Worm (Caenorhabditis elegans) whole organism, young adult: ENCODE measurements around the gene cogc-2.
A peak's percentile ranks its signal among the peaks of the same experiment; 100 is the strongest.

Experiments
- B0336.3 ChIP-seq: fragments of 200-800 bp; sonication (Bioruptor generic); IDR thresholded peaks from 2 replicates; pipeline ENCODE4 v1.3.6; 2022; ENCODE audit warnings: missing genetic modification characterization, missing compliant biosample characterization
- C06A6.2 ChIP-seq: fragments of 200-800 bp; sonication (Bioruptor generic); conservative IDR thresholded peaks from 2 replicates; pipeline ENCODE4 v1.3.6; 2022; ENCODE audit warnings: missing genetic modification characterization, missing compliant biosample characterization
- F33H1.4 ChIP-seq: fragments of 200-800 bp; sonication (Bioruptor generic); IDR thresholded peaks from 2 replicates; pipeline ENCODE4 v1.3.6; 2022; ENCODE audit warnings: missing genetic modification reagents, missing genetic modification characterization, missing compliant biosample characterization
- F37B4.10 ChIP-seq: fragments of 200-800 bp; sonication (Bioruptor generic); IDR thresholded peaks from 2 replicates; pipeline ENCODE4 v1.3.6; 2022; ENCODE audit warnings: missing genetic modification characterization, missing compliant biosample characterization
- F57A8.1 ChIP-seq: fragments of 200-800 bp; sonication (Bioruptor generic); optimal IDR thresholded peaks from 2 replicates; lab custom pipeline; 2018; ENCODE audit warnings: mild to moderate bottlenecking, missing genetic modification characterization, moderate library complexity, missing compliant biosample characterization
- K11D2.4 ChIP-seq: fragments of 200-800 bp; sonication (Bioruptor generic); IDR thresholded peaks from 2 replicates; pipeline ENCODE4 v1.3.6; 2022; ENCODE audit warnings: missing genetic modification reagents, missing genetic modification characterization, missing compliant biosample characterization
- Y56A3A.18 ChIP-seq: fragments of 200-800 bp; sonication (Bioruptor generic); IDR thresholded peaks from 2 replicates; pipeline ENCODE4 v1.3.6; 2022; ENCODE audit warnings: missing genetic modification reagents, missing genetic modification characterization, missing compliant biosample characterization
- ZK185.1 ChIP-seq: sonication (generic microtip); optimal IDR thresholded peaks from 2 replicates; lab custom pipeline; 2016; ENCODE audit warnings: mild to moderate bottlenecking, missing genetic modification characterization, missing compliant biosample characterization; ENCODE audit not compliant: poor library complexity, severe bottlenecking
- ama-1 ChIP-seq, 3 experiments: fragments of 150-350 bp in 1 of 3; sonication (generic microtip) in 2 of 3; optimal IDR thresholded peaks; 2 replicates each; lab custom pipeline; 2014 to 2018; ENCODE audit warnings: missing biosample characterization in 2 of 3, missing genetic modification characterization in 2 of 3, missing genetic modification reagents in 2 of 3
- aptf-2 ChIP-seq: fragments of 200-800 bp; sonication (Bioruptor generic); conservative IDR thresholded peaks from 2 replicates; pipeline ENCODE4 v1.3.6; 2022; ENCODE audit warnings: missing genetic modification reagents, missing genetic modification characterization, missing compliant biosample characterization
- aptf-3 ChIP-seq: fragments of 200-800 bp; sonication (Bioruptor generic); IDR thresholded peaks from 2 replicates; pipeline ENCODE4 v1.3.6; 2022; ENCODE audit warnings: missing genetic modification characterization, missing compliant biosample characterization
- atf-7 ChIP-seq: sonication (generic microtip); optimal IDR thresholded peaks from 2 replicates; lab custom pipeline; 2017; ENCODE audit warnings: mild to moderate bottlenecking, missing genetic modification characterization, missing compliant biosample characterization
- athp-1 ChIP-seq: sonication (generic microtip); optimal IDR thresholded peaks from 2 replicates; lab custom pipeline; 2017; ENCODE audit warnings: mild to moderate bottlenecking, missing genetic modification characterization, missing compliant biosample characterization
- attf-5 ChIP-seq: fragments of 200-800 bp; sonication (Bioruptor generic); optimal IDR thresholded peaks from 2 replicates; lab custom pipeline; 2018; ENCODE audit warnings: mild to moderate bottlenecking, missing genetic modification characterization, missing compliant biosample characterization
- cebp-1 ChIP-seq, 2 experiments: fragments of 200-800 bp in 1 of 2; sonication (Bioruptor generic) in 1 of 2; sonication (generic microtip) in 1 of 2; IDR thresholded peaks in 1 of 2; optimal IDR thresholded peaks in 1 of 2; 2 replicates each; pipeline versions ENCODE4 v1.3.6 to Lab custom; 2017 to 2022; ENCODE audit warnings: missing compliant biosample characterization in 2 of 2, missing genetic modification characterization in 2 of 2, mild to moderate bottlenecking in 1 of 2, missing genetic modification reagents in 1 of 2, moderate library complexity in 1 of 2
- ceh-100 ChIP-seq: fragments of 200-800 bp; sonication (Bioruptor generic); IDR thresholded peaks from 2 replicates; pipeline ENCODE4 v1.3.6; 2022; ENCODE audit warnings: missing genetic modification reagents, missing genetic modification characterization, missing compliant biosample characterization
- ceh-27 ChIP-seq: fragments of 200-800 bp; sonication (Bioruptor generic); optimal IDR thresholded peaks from 2 replicates; lab custom pipeline; 2018; ENCODE audit warnings: mild to moderate bottlenecking, missing genetic modification characterization, moderate library complexity, missing compliant biosample characterization
- ceh-79 ChIP-seq: sonication (generic microtip); optimal IDR thresholded peaks from 2 replicates; lab custom pipeline; 2017; ENCODE audit warnings: mild to moderate bottlenecking, missing genetic modification characterization, missing compliant biosample characterization
- chd-7 ChIP-seq: sonication (generic microtip); optimal IDR thresholded peaks from 2 replicates; lab custom pipeline; 2016; ENCODE audit warnings: mild to moderate bottlenecking, missing genetic modification characterization, moderate library complexity, missing compliant biosample characterization
- dox-1 ChIP-seq: fragments of 200-800 bp; sonication (Bioruptor generic); IDR thresholded peaks from 2 replicates; pipeline ENCODE4 v1.3.6; 2022; ENCODE audit warnings: missing genetic modification reagents, missing genetic modification characterization, missing compliant biosample characterization
- egl-44 ChIP-seq: fragments of 200-800 bp; sonication (Bioruptor generic); IDR thresholded peaks from 2 replicates; pipeline ENCODE4 v1.3.6; 2022; ENCODE audit warnings: missing genetic modification reagents, missing genetic modification characterization, missing compliant biosample characterization
- him-1 ChIP-seq: sonication (generic microtip); optimal IDR thresholded peaks from 2 replicates; lab custom pipeline; 2016; ENCODE audit warnings: missing genotype, missing genetic modification reagents, missing genetic modification characterization, missing compliant biosample characterization
- hmg-1.2 ChIP-seq: fragments of 200-800 bp; sonication (Bioruptor generic); IDR thresholded peaks from 2 replicates; pipeline ENCODE4 v1.3.6; 2022; ENCODE audit warnings: missing genetic modification reagents, missing genetic modification characterization, missing compliant biosample characterization
- hsf-1 ChIP-seq: fragments of 200-800 bp; sonication (Bioruptor generic); IDR thresholded peaks from 2 replicates; pipeline ENCODE4 v1.3.6; 2022; ENCODE audit warnings: missing genetic modification reagents, missing genetic modification characterization, missing compliant biosample characterization
- let-526 ChIP-seq: fragments of 200-800 bp; sonication (Bioruptor generic); IDR thresholded peaks from 2 replicates; pipeline ENCODE4 v1.3.6; 2022; ENCODE audit warnings: missing genetic modification reagents, missing genetic modification characterization, missing compliant biosample characterization
- let-607 ChIP-seq, 2 experiments: fragments of 200-800 bp in 1 of 2; sonication (Bioruptor generic) in 1 of 2; sonication (generic microtip) in 1 of 2; optimal IDR thresholded peaks; 2 replicates each; lab custom pipeline; 2016 to 2018; ENCODE audit warnings: mild to moderate bottlenecking in 2 of 2, missing compliant biosample characterization in 2 of 2, missing genetic modification characterization in 2 of 2, moderate library complexity in 2 of 2, missing genotype in 1 of 2
- lin-35 ChIP-seq, 3 experiments: fragments of 150-350 bp in 2 of 3; sonication (generic microtip) in 1 of 3; optimal IDR thresholded peaks; 2 replicates each; lab custom pipeline; 2014 to 2018; ENCODE audit warnings: missing biosample characterization in 3 of 3, missing genetic modification characterization in 3 of 3, missing genetic modification reagents in 3 of 3
- lin-40 ChIP-seq: sonication (generic microtip); optimal IDR thresholded peaks from 2 replicates; lab custom pipeline; 2016; ENCODE audit warnings: missing genetic modification characterization, mild to moderate bottlenecking, missing compliant biosample characterization, missing genotype, missing genetic modification reagents
- lin-54 ChIP-seq: fragments of 200-800 bp; sonication (Bioruptor generic); optimal IDR thresholded peaks from 2 replicates; lab custom pipeline; 2018; ENCODE audit warnings: mild to moderate bottlenecking, missing genetic modification characterization, missing compliant biosample characterization
- nhr-27 ChIP-seq: fragments of 200-800 bp; sonication (Bioruptor generic); optimal IDR thresholded peaks from 2 replicates; lab custom pipeline; 2018; ENCODE audit warnings: mild to moderate bottlenecking, missing genetic modification characterization, moderate library complexity, missing compliant biosample characterization
- nhr-80 ChIP-seq: sonication (generic microtip); optimal IDR thresholded peaks from 2 replicates; lab custom pipeline; 2016; ENCODE audit warnings: missing genetic modification characterization, missing compliant biosample characterization
- pha-4 ChIP-seq: fragments of 150-350 bp; sonication (generic microtip); optimal IDR thresholded peaks from 2 replicates; lab custom pipeline; 2014; ENCODE audit warnings: missing biosample characterization, missing genetic modification reagents, missing genetic modification characterization
- rpc-1 ChIP-seq, 2 experiments: fragments of 150-350 bp in 1 of 2; sonication (generic microtip) in 1 of 2; optimal IDR thresholded peaks; 2 replicates each; lab custom pipeline; 2014 to 2018; ENCODE audit warnings: missing biosample characterization in 1 of 2, missing genetic modification characterization in 1 of 2, missing genetic modification reagents in 1 of 2, missing genotype in 1 of 2
- sea-2 ChIP-seq: fragments of 200-800 bp; sonication (Bioruptor generic); IDR thresholded peaks from 2 replicates; pipeline ENCODE4 v1.3.6; 2022; ENCODE audit warnings: missing genetic modification characterization, missing compliant biosample characterization
- tbx-9 ChIP-seq: sonication (generic microtip); optimal IDR thresholded peaks from 2 replicates; lab custom pipeline; 2016; ENCODE audit warnings: borderline replicate concordance, missing genetic modification characterization, inconsistent platforms, missing compliant biosample characterization
- tlf-1 ChIP-seq: fragments of 200-800 bp; sonication (Bioruptor generic); optimal IDR thresholded peaks from 2 replicates; lab custom pipeline; 2018; ENCODE audit warnings: mild to moderate bottlenecking, missing genetic modification characterization, missing compliant biosample characterization
- unc-62 ChIP-seq: fragments of 150-350 bp; optimal IDR thresholded peaks from 2 replicates; lab custom pipeline; 2014; ENCODE audit warnings: missing biosample characterization, missing genetic modification reagents, missing genetic modification characterization
- xnd-1 ChIP-seq: sonication (generic microtip); optimal IDR thresholded peaks from 2 replicates; lab custom pipeline; 2016; ENCODE audit warnings: missing genotype, missing genetic modification reagents, missing genetic modification characterization, missing compliant biosample characterization
- zfh-2 ChIP-seq: fragments of 200-800 bp; sonication (Bioruptor generic); conservative IDR thresholded peaks from 2 replicates; pipeline ENCODE4 v1.3.6; 2022; ENCODE audit warnings: missing genetic modification reagents, missing genetic modification characterization, missing compliant biosample characterization
- ztf-18 ChIP-seq: sonication (generic microtip); optimal IDR thresholded peaks from 2 replicates; lab custom pipeline; 2016; ENCODE audit warnings: missing genotype, mild to moderate bottlenecking, missing genetic modification characterization, missing compliant biosample characterization
- ztf-22 ChIP-seq: fragments of 200-800 bp; sonication (Bioruptor generic); optimal IDR thresholded peaks from 2 replicates; lab custom pipeline; 2018; ENCODE audit warnings: mild to moderate bottlenecking, missing genetic modification characterization, moderate library complexity, missing compliant biosample characterization
- ztf-26 ChIP-seq: sonication (generic microtip); optimal IDR thresholded peaks from 2 replicates; lab custom pipeline; 2017; ENCODE audit warnings: missing genetic modification characterization, missing compliant biosample characterization

The cogc-2 gene

DNA sequence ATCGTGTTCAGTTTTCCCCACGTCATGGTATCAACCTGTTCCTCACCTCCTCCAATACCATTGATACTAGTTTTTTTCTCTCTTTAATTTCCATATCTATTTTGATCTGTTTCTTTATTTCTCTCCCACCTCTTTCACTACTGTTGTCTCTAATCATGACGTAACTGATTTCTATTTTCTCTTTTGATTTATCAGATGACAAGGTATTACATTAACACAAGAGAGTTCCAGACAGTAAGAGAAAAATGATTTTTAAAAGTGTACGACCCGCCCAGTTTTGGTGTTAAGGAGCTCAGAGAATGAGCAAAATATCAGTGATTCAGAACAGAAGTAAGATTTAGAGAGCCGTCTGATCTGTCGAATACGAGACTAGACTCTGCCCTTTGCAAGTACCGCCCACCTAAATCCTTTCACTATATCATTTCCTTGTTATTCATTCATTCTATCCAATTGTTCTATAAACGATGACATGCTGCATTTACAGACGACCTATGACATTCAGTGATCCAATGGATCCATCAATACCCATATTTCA is 10.4 kb upstream of the cogc-2 start, which contains the start of gene nhr-105 (continued):
- TF ChIP-seq tlf-1 (GFP tag; lab: Kevin White, UChicago) (peak; percentile 10), atf-7 (tag; lab: Kevin White, UChicago) (peak; percentile 80)

DNA sequence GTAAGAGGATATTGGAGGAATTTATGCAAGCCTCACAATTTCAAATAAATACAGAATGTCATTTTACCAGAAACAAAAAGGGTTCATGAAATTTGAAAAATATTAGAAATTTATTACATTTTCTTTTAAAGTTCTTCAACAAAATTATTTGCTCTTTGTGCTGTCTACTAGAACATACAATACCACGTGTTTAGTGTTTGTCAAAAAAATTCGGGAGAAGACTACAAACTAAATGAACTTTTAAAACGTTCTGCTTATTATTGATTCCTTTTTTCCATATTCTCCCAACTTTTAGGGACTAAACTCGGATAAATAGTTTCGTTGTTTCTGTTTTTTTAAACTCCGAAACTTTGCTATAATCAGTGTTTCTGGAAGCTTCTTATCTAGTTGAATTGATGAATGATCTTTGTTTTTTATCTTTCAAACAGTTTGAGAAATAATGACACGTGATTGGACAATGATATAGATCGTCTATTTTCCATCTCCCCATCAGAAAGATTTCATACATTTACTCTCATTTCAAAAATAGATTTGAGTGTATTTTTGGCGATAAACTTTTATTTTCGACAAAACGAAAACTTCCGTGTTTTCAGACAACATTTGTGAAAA is 9.4 kb upstream of the cogc-2 start:
- no peak for TF ChIP-seq athp-1 (tag; lab: Kevin White, UChicago)
- TF ChIP-seq ZK185.1 (tag; lab: Kevin White, UChicago) = peak; percentile 17
- TF ChIP-seq unc-62 (GFP tag; lab: Kevin White, UChicago) = peak; percentile 3
- TF ChIP-seq F37B4.10 = no peak
- TF ChIP-seq lin-35 (GFP tag; optimal IDR thresholded peaks at IDR 0.05; lab: Kevin White, UChicago) = no peak
- TF ChIP-seq aptf-2 (GFP tag; lab: Robert Waterston, UW) = no peak
- no peak for TF ChIP-seq nhr-27 (tag; lab: Kevin White, UChicago)
- peak; percentile 65 for TF ChIP-seq hsf-1 (GFP tag; lab: Robert Waterston, UW)
- no peak for TF ChIP-seq sea-2 (GFP tag; lab: Robert Waterston, UW)
- TF ChIP-seq pha-4 (tag; lab: Kevin White, UChicago) = peak; percentile 67
- no peak for TF ChIP-seq tbx-9
- no peak for TF ChIP-seq xnd-1 (tag; lab: Kevin White, UChicago)
- no peak for TF ChIP-seq zfh-2 (GFP tag; lab: Robert Waterston, UW)
- no peak for TF ChIP-seq ceh-79 (tag; lab: Kevin White, UChicago)
- TF ChIP-seq chd-7 = no peak
- no peak for TF ChIP-seq F33H1.4 (GFP tag; lab: Robert Waterston, UW)
- TF ChIP-seq ama-1 (optimal IDR thresholded peaks at IDR 0.05; lab: Kevin White, UChicago) = peak; percentile 43
- TF ChIP-seq ama-1 (GFP tag; optimal IDR thresholded peaks at IDR 0.05; lab: Kevin White, UChicago) = no peak
- no peak for TF ChIP-seq ceh-27
- TF ChIP-seq lin-40 (tag; lab: Kevin White, UChicago) = peak; percentile 12
- TF ChIP-seq, all 124 proteins: peak for 6

DNA sequence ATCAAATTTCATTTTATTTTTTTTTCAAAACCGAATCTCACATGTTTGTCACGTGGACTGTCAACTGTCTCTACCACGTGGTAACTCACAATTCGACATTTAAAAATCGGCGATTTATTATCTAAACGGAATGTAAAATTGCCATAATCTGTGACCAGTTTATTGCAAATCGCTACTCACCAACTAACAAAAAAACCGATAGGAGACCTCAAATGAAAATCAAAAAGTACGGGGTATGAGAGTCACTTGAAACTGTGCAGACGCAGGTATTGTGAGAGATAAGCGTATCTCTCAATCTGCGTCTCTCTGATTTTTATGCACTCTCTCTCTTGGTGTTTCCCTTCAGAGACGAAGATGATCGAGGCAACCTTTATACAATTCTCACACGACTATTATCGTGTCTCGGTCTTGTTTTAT is 8.4 kb upstream of the cogc-2 start:
- TF ChIP-seq ceh-100 (GFP tag; lab: Robert Waterston, UW) = no peak
- TF ChIP-seq zfh-2 (GFP tag; lab: Robert Waterston, UW) = no peak
- TF ChIP-seq rpc-1 (optimal IDR thresholded peaks at IDR 0.05; lab: Kevin White, UChicago) = no peak
- TF ChIP-seq rpc-1 (tag; optimal IDR thresholded peaks at IDR 0.05; lab: Kevin White, UChicago) = no peak
- TF ChIP-seq egl-44 (GFP tag; lab: Robert Waterston, UW) = 0 out of 2 replicates have a peak, but pooled peaks have one; percentile 8
- no peak for TF ChIP-seq aptf-3 (GFP tag; lab: Robert Waterston, UW)
- no peak for TF ChIP-seq cebp-1 (GFP tag; IDR thresholded peaks at IDR 0.05; lab: Robert Waterston, UW)
- peak; percentile 68 for TF ChIP-seq cebp-1 (tag; optimal IDR thresholded peaks at IDR 0.05; lab: Kevin White, UChicago)
- 0 out of 2 replicates have a peak, but pooled peaks have one; percentile 36 for TF ChIP-seq C06A6.2 (GFP tag; lab: Robert Waterston, UW)
- TF ChIP-seq hmg-1.2 = peak; percentile 70; the same call in 1 of the 2 replicates
- peak; percentile 83 for TF ChIP-seq chd-7
- TF ChIP-seq let-607 (tag; optimal IDR thresholded peaks at IDR 0.05; lab: Kevin White, UChicago) = peak; percentile 3 to 43
- TF ChIP-seq K11D2.4 = peak; percentile 39; the same call in 1 of the 2 replicates
- TF ChIP-seq ztf-22 (GFP tag; lab: Kevin White, UChicago) = peak; percentile 75
- TF ChIP-seq ztf-26 (tag; lab: Kevin White, UChicago) = peak; percentile 62
- peak; percentile 84 for TF ChIP-seq nhr-80 (tag; lab: Kevin White, UChicago)
- TF ChIP-seq F57A8.1 (GFP tag; lab: Kevin White, UChicago) = no peak
- peak; percentile 6; the same call in 1 of the 2 replicates for TF ChIP-seq let-526
- TF ChIP-seq dox-1 (GFP tag; lab: Robert Waterston, UW) = peak; percentile 49; the same call in 1 of the 2 replicates
- TF ChIP-seq lin-54 = peak; percentile 39
- TF ChIP-seq B0336.3 = peak; percentile 48; the same call in 1 of the 2 replicates
- peak; percentile 74 for TF ChIP-seq lin-40 (tag; lab: Kevin White, UChicago)
- TF ChIP-seq him-1 (tag; lab: Kevin White, UChicago) = no peak
- peak; percentile 20 for TF ChIP-seq ztf-18 (tag; lab: Kevin White, UChicago)
- peak; percentile 62 for TF ChIP-seq ama-1 (optimal IDR thresholded peaks at IDR 0.05; lab: Kevin White, UChicago)
- TF ChIP-seq ama-1 (GFP tag; optimal IDR thresholded peaks at IDR 0.05; lab: Kevin White, UChicago) = no peak
- TF ChIP-seq Y56A3A.18 (GFP tag; lab: Robert Waterston, UW) = 0 out of 2 replicates have a peak, but pooled peaks have one; percentile 24
- TF ChIP-seq attf-5 (GFP tag; lab: Kevin White, UChicago) = peak; percentile 73
